Worm (Caenorhabditis elegans): Measurements from ENCODE around the gene C03A7.13.

The C03A7.13 gene

DNA sequence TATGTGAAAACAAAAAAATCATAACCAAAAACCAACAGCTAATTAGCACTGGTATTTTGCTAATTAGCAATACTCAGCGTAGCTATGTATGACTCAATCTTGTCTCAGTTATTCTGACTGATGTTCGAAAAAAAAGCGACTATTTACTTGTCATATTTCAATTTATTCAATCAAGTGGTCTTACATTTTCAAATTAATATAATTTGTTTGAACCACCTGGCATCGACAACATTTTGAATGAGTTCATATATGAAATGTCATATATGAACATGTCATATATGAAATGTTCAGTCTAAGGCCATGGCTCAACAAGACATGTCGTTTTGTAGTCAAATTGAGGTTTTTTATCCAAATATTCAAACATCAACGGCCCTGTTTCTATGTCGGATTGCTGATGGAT, 26.9 kb downstream of the C03A7.13 start, which contains the start of gene srw-140:
TSS of gene srw-140 (plus strand) at position 301 of the 400 bp plus-strand sequence.
- TF ChIP-seq ztf-6 (GFP tag; IDR thresholded peaks at IDR 0.05) (no peak), ceh-91 (GFP tag; IDR thresholded peaks at IDR 0.05) (no peak), madf-8 (GFP tag; conservative IDR thresholded peaks at IDR 0.05) (no peak), F57C9.4 (tag; optimal IDR thresholded peaks at IDR 0.05) (no peak), T07F8.4 (tag; optimal IDR thresholded peaks at IDR 0.05) (no peak), akir-1 (GFP tag; optimal IDR thresholded peaks at IDR 0.05) (no peak), gei-17 (GFP tag; optimal IDR thresholded peaks at IDR 0.05) (no peak), ceh-79 (tag; optimal IDR thresholded peaks at IDR 0.05) (no peak), hmg-1.2 (GFP tag; IDR thresholded peaks at IDR 0.05) (no peak), snpc-1.1 (tag; optimal IDR thresholded peaks at IDR 0.05; ENCODE audit: insufficient read depth) (no peak), let-526 (GFP tag; IDR thresholded peaks at IDR 0.05) (no peak), athp-1 (tag; optimal IDR thresholded peaks at IDR 0.05) (no peak), aptf-2 (GFP tag; conservative IDR thresholded peaks at IDR 0.05) (no peak), F39B2.1 (GFP tag; IDR thresholded peaks at IDR 0.05) (no peak)

DNA sequence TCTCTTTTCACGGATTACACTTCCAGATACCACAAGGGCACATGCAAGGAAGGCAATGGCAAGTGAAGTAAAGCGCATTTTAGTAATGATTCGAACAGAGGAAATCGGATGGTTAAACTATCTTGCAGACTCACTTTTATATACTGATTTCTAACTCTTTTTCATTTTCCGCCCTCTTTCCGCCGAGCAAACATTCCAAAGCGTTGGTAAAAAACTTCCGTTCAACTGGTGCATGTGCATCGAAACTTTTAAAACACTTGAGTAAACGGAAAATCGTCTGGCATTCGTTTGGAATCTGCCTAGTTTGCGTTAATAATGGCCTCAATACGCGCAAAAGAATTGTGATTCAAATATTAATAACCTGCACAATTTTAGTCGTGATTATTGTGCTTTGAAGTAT, 27.7 kb downstream of the C03A7.13 start, which contains the start of gene abu-7:
TSS of gene abu-7 (minus strand) at position 101 of the 400 bp plus-strand sequence.
- no peak for TF ChIP-seq aptf-3 (GFP tag; IDR thresholded peaks at IDR 0.05)
- TF ChIP-seq mcd-1 (GFP tag; IDR thresholded peaks at IDR 0.05) = no peak
- TF ChIP-seq let-526 (GFP tag; IDR thresholded peaks at IDR 0.05) = no peak
- TF ChIP-seq atf-7 (tag; optimal IDR thresholded peaks at IDR 0.05) = no peak
- no peak for TF ChIP-seq ztf-18 (tag; optimal IDR thresholded peaks at IDR 0.05)
- TF ChIP-seq hmg-1.2 (GFP tag; IDR thresholded peaks at IDR 0.05) = no peak
- TF ChIP-seq nfya-2 (GFP tag; IDR thresholded peaks at IDR 0.05) = no peak
- no peak for TF ChIP-seq sea-2 (GFP tag; IDR thresholded peaks at IDR 0.05)
- no peak for TF ChIP-seq lsy-27 (tag; optimal IDR thresholded peaks at IDR 0.05; ENCODE audit: borderline replicate concordance, insufficient read depth)
- TF ChIP-seq K12H6.12 (tag; optimal IDR thresholded peaks at IDR 0.05) = no peak
- TF ChIP-seq hlh-12 (tag; optimal IDR thresholded peaks at IDR 0.05) = no peak
- no peak for TF ChIP-seq madf-3 (GFP tag; IDR thresholded peaks at IDR 0.05)
- no peak for TF ChIP-seq ztf-6 (GFP tag; IDR thresholded peaks at IDR 0.05)

DNA sequence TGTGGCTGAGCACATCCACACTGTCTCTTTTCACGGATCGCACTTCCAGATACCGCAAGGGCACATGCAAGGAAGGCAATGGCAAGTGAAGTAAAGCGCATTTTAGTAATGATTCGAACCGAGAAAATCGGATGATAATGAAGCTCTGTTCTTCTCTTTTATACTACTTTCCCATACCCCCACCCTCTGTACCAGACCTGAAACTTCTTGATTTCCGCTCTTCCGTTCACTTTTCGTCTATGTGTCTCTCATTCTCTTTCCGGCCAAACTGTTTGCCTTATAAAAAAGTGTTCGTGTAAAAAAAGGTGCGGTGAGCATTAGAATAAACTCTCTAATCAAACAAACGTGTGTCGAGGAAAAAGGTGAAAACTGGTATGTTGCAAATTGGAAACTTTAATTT, 30.6 kb downstream of the C03A7.13 start, which contains the start of gene abu-6:
TSS of gene abu-6 (minus strand) at position 101 of the 400 bp plus-strand sequence.
- no peak for TF ChIP-seq him-1 (tag; optimal IDR thresholded peaks at IDR 0.05)
- no peak for TF ChIP-seq Y56A3A.18 (GFP tag; IDR thresholded peaks at IDR 0.05)
- no peak for TF ChIP-seq F23B12.7 (tag; optimal IDR thresholded peaks at IDR 0.05; ENCODE audit: insufficient read depth)
- no peak for TF ChIP-seq dox-1 (GFP tag; IDR thresholded peaks at IDR 0.05)
- TF ChIP-seq snpc-1.3 (tag; optimal IDR thresholded peaks at IDR 0.05; ENCODE audit: insufficient read depth) = no peak
- TF ChIP-seq F22D6.2 (tag; optimal IDR thresholded peaks at IDR 0.05) = no peak
- TF ChIP-seq aptf-3 (GFP tag; IDR thresholded peaks at IDR 0.05) = no peak

DNA sequence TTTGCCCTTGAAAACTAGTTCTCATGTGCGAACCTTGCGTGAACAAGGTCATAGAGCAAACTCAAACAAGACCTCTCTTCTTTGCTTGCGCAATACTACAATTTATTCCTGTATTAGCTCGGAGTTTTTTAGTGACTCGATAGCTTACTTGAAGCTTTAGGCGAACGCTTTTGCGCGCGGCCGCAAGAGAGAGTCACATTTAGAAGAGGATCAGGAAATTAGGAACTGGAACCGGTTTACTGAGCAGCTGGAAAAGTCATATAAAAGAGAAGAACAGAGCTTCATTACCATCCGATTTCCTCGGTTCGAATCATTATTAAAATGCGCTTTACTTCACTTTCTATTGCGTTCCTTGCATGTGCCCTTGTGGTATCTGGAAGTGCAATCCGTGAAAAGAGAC, 34.0 kb downstream of the C03A7.13 start, which contains the start of gene abu-15:
TSS of gene abu-15 (plus strand) at position 301 of the 400 bp plus-strand sequence.
- TF ChIP-seq F33H1.4 (GFP tag; IDR thresholded peaks at IDR 0.05) (no peak), nhr-90 (tag; optimal IDR thresholded peaks at IDR 0.05) (no peak), Y67H2A.10 (GFP tag; conservative IDR thresholded peaks at IDR 0.05) (no peak), nhr-179 (tag; optimal IDR thresholded peaks at IDR 0.05) (no peak), nfyb-1 (GFP tag; IDR thresholded peaks at IDR 0.05) (no peak), zim-3 (tag; optimal IDR thresholded peaks at IDR 0.05) (no peak), sptf-2 (GFP tag; optimal IDR thresholded peaks at IDR 0.05) (no peak)

Measured in whole organism, young adult.